Fruit fly (Drosophila melanogaster): ENCODE measurements around the gene Mcm2.

The Mcm2 gene

dm6 chr3R:8217727-8218126, 47.0 kb upstream of the Mcm2 start, which contains the start of gene CG7800 (continued):
- no peak for TF ChIP-seq bsh (GFP tag; optimal IDR thresholded peaks at IDR 0.05)
- TF ChIP-seq Nf-YC (tag; optimal IDR thresholded peaks at IDR 0.05) = no peak
- TF ChIP-seq CG1832 (GFP tag; optimal IDR thresholded peaks at IDR 0.05) = no peak
- no peak for TF ChIP-seq CG15269 (tag; optimal IDR thresholded peaks at IDR 0.05)
- no peak for TF ChIP-seq CG12744 (GFP tag; optimal IDR thresholded peaks at IDR 0.05)
- TF ChIP-seq CG4820 (GFP tag; optimal IDR thresholded peaks at IDR 0.05) = no peak
- no peak for TF ChIP-seq CHES-1-like (GFP tag; optimal IDR thresholded peaks at IDR 0.05)
- no peak for TF ChIP-seq CG17802 (tag; optimal IDR thresholded peaks at IDR 0.05)
- no peak for TF ChIP-seq NC2α (GFP tag; optimal IDR thresholded peaks at IDR 0.05)
- TF ChIP-seq CG8765 (GFP tag; IDR thresholded peaks at IDR 0.05) = no peak
- TF ChIP-seq jing (GFP tag; optimal IDR thresholded peaks at IDR 0.05) = no peak
- no peak for TF ChIP-seq CG12769 (tag; optimal IDR thresholded peaks at IDR 0.05)
- TF ChIP-seq Bgb (GFP tag; IDR thresholded peaks at IDR 0.05; ENCODE audit: partially characterized antibody) = 0 out of 2 replicates have a peak, but pooled peaks have one; percentile 13
- no peak for TF ChIP-seq p53 (GFP tag; optimal IDR thresholded peaks at IDR 0.05)
- TF ChIP-seq abd-A (tag; optimal IDR thresholded peaks at IDR 0.05) = no peak
- TF ChIP-seq C15 (GFP tag; IDR thresholded peaks at IDR 0.05) = no peak
- TF ChIP-seq Asciz (GFP tag; optimal IDR thresholded peaks at IDR 0.05) = no peak
- TF ChIP-seq D19A (tag; optimal IDR thresholded peaks at IDR 0.05) = no peak
- TF ChIP-seq pfk (GFP tag; optimal IDR thresholded peaks at IDR 0.05) = no peak
- no peak for TF ChIP-seq CG4424 (GFP tag; optimal IDR thresholded peaks at IDR 0.05)
- TF ChIP-seq org-1 (GFP tag; optimal IDR thresholded peaks at IDR 0.05) = no peak
- TF ChIP-seq Neu2 (GFP tag; optimal IDR thresholded peaks at IDR 0.05; ENCODE audit: borderline replicate concordance) = no peak
- no peak for TF ChIP-seq row (GFP tag; IDR thresholded peaks at IDR 0.05)
- TF ChIP-seq CkIIα-i1 (GFP tag; IDR thresholded peaks at IDR 0.05) = no peak
- TF ChIP-seq CG2678 (tag; optimal IDR thresholded peaks at IDR 0.05) = no peak
- TF ChIP-seq Hand (GFP tag; optimal IDR thresholded peaks at IDR 0.05) = no peak
- no peak for TF ChIP-seq sim (GFP tag; IDR thresholded peaks at IDR 0.05)
- TF ChIP-seq Sry-δ (GFP tag; optimal IDR thresholded peaks at IDR 0.05) = peak; percentile 81
- peak; percentile 50; the same call in 1 of the 2 replicates for TF ChIP-seq bbx (GFP tag; IDR thresholded peaks at IDR 0.05; ENCODE audit: partially characterized antibody)
- no peak for TF ChIP-seq mld (GFP tag; IDR thresholded peaks at IDR 0.05; ENCODE audit: partially characterized antibody)
- TF ChIP-seq CG2875 (GFP tag; optimal IDR thresholded peaks at IDR 0.05) = no peak
- no peak for TF ChIP-seq CG10979 (tag; optimal IDR thresholded peaks at IDR 0.05)
- peak; percentile 73 for TF ChIP-seq CG13287 (GFP tag; IDR thresholded peaks at IDR 0.05; ENCODE audit: partially characterized antibody)
- no peak for TF ChIP-seq cg (GFP tag; optimal IDR thresholded peaks at IDR 0.05)
- no peak for TF ChIP-seq BtbVII (GFP tag; optimal IDR thresholded peaks at IDR 0.05)
- TF ChIP-seq nerfin-1 (tag; optimal IDR thresholded peaks at IDR 0.05) = no peak
- TF ChIP-seq CG11723 (GFP tag; optimal IDR thresholded peaks at IDR 0.05) = no peak
- TF ChIP-seq CG7928 (GFP tag; optimal IDR thresholded peaks at IDR 0.05) = no peak
- no peak for TF ChIP-seq CG13424 (tag; optimal IDR thresholded peaks at IDR 0.05)
- TF ChIP-seq D (optimal IDR thresholded peaks at IDR 0.05) = no peak
- no peak for TF ChIP-seq D (GFP tag; optimal IDR thresholded peaks at IDR 0.05)
- TF ChIP-seq al (GFP tag; IDR thresholded peaks at IDR 0.05) = no peak
- peak; percentile 77; the same call in 2 of the 3 replicates for TF ChIP-seq CG11560 (tag; IDR thresholded peaks at IDR 0.05)
- peak; percentile 41 for TF ChIP-seq pzg (GFP tag; optimal IDR thresholded peaks at IDR 0.05)
- no peak for TF ChIP-seq trh (GFP tag; optimal IDR thresholded peaks at IDR 0.05)
- no peak for TF ChIP-seq CG11398 (GFP tag; optimal IDR thresholded peaks at IDR 0.05)
- no peak for TF ChIP-seq CG18599 (GFP tag; optimal IDR thresholded peaks at IDR 0.05)
- TF ChIP-seq HLH3B (GFP tag; IDR thresholded peaks at IDR 0.05) = no peak
- no peak for TF ChIP-seq Camta (GFP tag; optimal IDR thresholded peaks at IDR 0.05)
- TF ChIP-seq HLH4C (GFP tag; IDR thresholded peaks at IDR 0.05; ENCODE audit: partially characterized antibody) = peak; percentile 77
- TF ChIP-seq jumu (GFP tag; optimal IDR thresholded peaks at IDR 0.05) = no peak

Data from whole organism, embryonic.